Worm (Caenorhabditis elegans) whole organism, young adult: ENCODE results near the gene T25C12.3.

Experiments
- F10E7.11 ChIP-seq: sonication (generic microtip); optimal IDR thresholded peaks from 2 replicates; lab custom pipeline; 2017; ENCODE audit warnings: mild to moderate bottlenecking, missing genetic modification characterization, moderate library complexity, missing compliant biosample characterization
- F33H1.4 ChIP-seq: fragments of 200-800 bp; sonication (Bioruptor generic); IDR thresholded peaks from 2 replicates; pipeline ENCODE4 v1.3.6; 2022; ENCODE audit warnings: missing genetic modification reagents, missing genetic modification characterization, missing compliant biosample characterization
- K11D2.4 ChIP-seq: fragments of 200-800 bp; sonication (Bioruptor generic); IDR thresholded peaks from 2 replicates; pipeline ENCODE4 v1.3.6; 2022; ENCODE audit warnings: missing genetic modification reagents, missing genetic modification characterization, missing compliant biosample characterization
- ZK185.1 ChIP-seq: sonication (generic microtip); optimal IDR thresholded peaks from 2 replicates; lab custom pipeline; 2016; ENCODE audit warnings: mild to moderate bottlenecking, missing genetic modification characterization, missing compliant biosample characterization; ENCODE audit not compliant: poor library complexity, severe bottlenecking
- attf-3 ChIP-seq: fragments of 200-800 bp; sonication (Bioruptor generic); conservative IDR thresholded peaks from 2 replicates; pipeline ENCODE4 v1.3.6; 2022; ENCODE audit warnings: missing genetic modification reagents, missing genetic modification characterization, missing compliant biosample characterization
- bed-1 ChIP-seq: fragments of 200-800 bp; sonication (Bioruptor generic); IDR thresholded peaks from 2 replicates; pipeline ENCODE4 v1.3.6; 2022; ENCODE audit warnings: missing genetic modification reagents, missing genetic modification characterization, missing compliant biosample characterization
- ekl-4 ChIP-seq: fragments of 200-800 bp; sonication (Bioruptor generic); IDR thresholded peaks from 2 replicates; pipeline ENCODE4 v1.3.6; 2022; ENCODE audit warnings: missing genetic modification reagents, missing genetic modification characterization, missing compliant biosample characterization
- lag-1 ChIP-seq: fragments of 200-800 bp; sonication (Bioruptor generic); IDR thresholded peaks from 2 replicates; pipeline ENCODE4 v1.3.6; 2022; ENCODE audit warnings: missing genetic modification reagents, missing genetic modification characterization, missing compliant biosample characterization
- madf-3 ChIP-seq: fragments of 200-800 bp; sonication (Bioruptor generic); IDR thresholded peaks from 2 replicates; pipeline ENCODE4 v1.3.6; 2022; ENCODE audit warnings: missing genetic modification reagents, missing genetic modification characterization, missing compliant biosample characterization
- sdz-38 ChIP-seq: sonication (generic microtip); optimal IDR thresholded peaks from 2 replicates; lab custom pipeline; 2016; ENCODE audit warnings: missing genotype, missing genetic modification characterization, missing compliant biosample characterization
- snpc-4 ChIP-seq, 5 experiments: fragments of 150-350 bp in 1 of 5; sonication (generic microtip) in 4 of 5; optimal IDR thresholded peaks; 2 replicates each; lab custom pipeline; 2014 to 2018; ENCODE audit warnings: missing genetic modification characterization in 5 of 5, missing biosample characterization in 3 of 5, antibody characterized with exemption in 2 of 5, mild to moderate bottlenecking in 2 of 5, missing compliant biosample characterization in 2 of 5, missing genotype in 2 of 5, moderate library complexity in 2 of 5, missing genetic modification reagents in 1 of 5
- unc-130 ChIP-seq: sonication (generic microtip); optimal IDR thresholded peaks from 2 replicates; lab custom pipeline; 2016; ENCODE audit warnings: missing genetic modification reagents, missing genetic modification characterization, missing compliant biosample characterization
- unc-62 ChIP-seq: fragments of 150-350 bp; optimal IDR thresholded peaks from 2 replicates; lab custom pipeline; 2014; ENCODE audit warnings: missing biosample characterization, missing genetic modification reagents, missing genetic modification characterization

- no peak for TF ChIP-seq sdz-38
- TF ChIP-seq bed-1 (GFP tag; lab: Robert Waterston, UW): no peak
- TF ChIP-seq unc-130 (GFP tag; lab: Kevin White, UChicago): no peak
- TF ChIP-seq F10E7.11 (tag; lab: Kevin White, UChicago): no peak
- no peak for TF ChIP-seq ZK185.1 (tag; lab: Kevin White, UChicago)
- TF ChIP-seq F33H1.4 (GFP tag; lab: Robert Waterston, UW): no peak
- no peak for TF ChIP-seq snpc-4 (GFP tag; optimal IDR thresholded peaks at IDR 0.05; lab: Kevin White, UChicago)
- no peak for TF ChIP-seq snpc-4 (tag; optimal IDR thresholded peaks at IDR 0.05; lab: Kevin White, UChicago)
- no peak for TF ChIP-seq madf-3 (GFP tag; lab: Robert Waterston, UW)
- TF ChIP-seq lag-1 (GFP tag; lab: Robert Waterston, UW): no peak
- no peak for TF ChIP-seq unc-62
- no peak for TF ChIP-seq K11D2.4 (GFP tag; lab: Robert Waterston, UW)
- TF ChIP-seq attf-3 (GFP tag; lab: Robert Waterston, UW): no peak
- no peak for TF ChIP-seq ekl-4
Observed at ce11 chrX:11511231-11511630, 11.4 kb upstream of the T25C12.3 start, which contains the start of gene ccdc-149.
